Fruit fly (Drosophila melanogaster) Kc167 (cell line): ENCODE results near the gene Scm.

Source experiments
- Sin3A ChIP-seq: fragments of >200 bp; optimal IDR thresholded peaks from 2 replicates; lab custom pipeline; 2018; ENCODE audit warnings: missing external identifiers
- h ChIP-seq: fragments of >200 bp; optimal IDR thresholded peaks from 3 replicates; lab custom pipeline; 2018; ENCODE audit warnings: missing external identifiers
- psq ChIP-seq: fragments of >200 bp; optimal IDR thresholded peaks from 2 replicates; lab custom pipeline; 2017; ENCODE audit warnings: missing external identifiers
- ttk ChIP-seq: sonication (Bioruptor generic); optimal IDR thresholded peaks from 2 replicates; lab custom pipeline; 2017; ENCODE audit warnings: missing external identifiers

DNA sequence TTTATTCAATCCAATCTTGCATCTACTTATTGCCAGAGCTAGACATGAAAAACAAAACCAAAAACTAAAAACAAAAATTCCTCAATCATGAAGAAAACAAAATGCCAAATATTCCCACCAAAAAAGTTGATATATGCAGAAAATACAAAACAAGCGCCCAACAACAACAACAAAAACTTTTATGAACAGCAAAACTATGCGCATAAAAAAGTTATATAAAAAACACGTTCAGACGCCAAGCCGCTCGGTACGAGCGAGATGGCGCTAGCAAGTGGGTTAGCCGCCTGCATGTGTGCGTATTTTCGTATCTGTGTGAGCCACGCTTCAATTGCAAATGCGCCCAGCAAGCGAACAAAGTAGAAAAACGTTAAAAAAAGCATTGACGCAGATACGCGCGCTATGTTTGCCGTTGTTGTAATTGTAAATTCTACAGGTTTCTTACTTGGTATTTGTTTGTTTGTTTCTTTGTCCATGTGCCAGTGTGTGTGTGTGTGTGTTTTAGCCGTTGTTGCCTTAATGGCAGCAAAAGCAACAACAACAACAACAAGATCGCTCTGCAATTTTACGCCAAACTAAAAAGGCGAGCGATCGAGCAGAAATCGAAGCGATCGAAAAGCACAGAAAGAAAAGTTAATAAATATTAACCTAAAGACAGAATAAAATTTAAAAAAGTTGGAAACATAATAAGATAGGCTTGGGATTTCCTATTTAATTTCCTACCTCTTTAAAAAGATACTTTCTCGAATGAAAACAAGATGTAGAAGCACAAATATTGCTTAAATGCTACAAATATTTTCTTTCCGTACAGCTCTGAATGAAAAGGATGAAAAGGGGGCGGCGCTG, 43.8 kb downstream of the Scm start:
- no peak for TF ChIP-seq psq
- TF ChIP-seq h (lab: Kevin White, UChicago), result no peak
- TF ChIP-seq Sin3A, result no peak
- TF ChIP-seq ttk (lab: Kevin White, UChicago), result no peak
